Worm (Caenorhabditis elegans) whole organism, midembryonic: Measurements from ENCODE around the gene F47D12.6.

Experiments used
- T22C8.4 ChIP-seq: fragments of 200-800 bp; sonication (Bioruptor generic); IDR thresholded peaks from 2 replicates; pipeline ENCODE4 v1.3.6; 2022; ENCODE audit warnings: missing genetic modification characterization, missing compliant biosample characterization
- cog-1 ChIP-seq: sonication (generic microtip); optimal IDR thresholded peaks from 2 replicates; lab custom pipeline; 2016; ENCODE audit warnings: missing genetic modification characterization, missing compliant biosample characterization
- flt-1 ChIP-seq: fragments of 200-800 bp; sonication (Bioruptor generic); IDR thresholded peaks from 2 replicates; pipeline ENCODE4 v1.3.6; 2022; ENCODE audit warnings: missing genetic modification characterization, missing compliant biosample characterization
- ref-1 ChIP-seq: fragments of 200-800 bp; sonication (Bioruptor generic); conservative IDR thresholded peaks from 2 replicates; pipeline ENCODE4 v1.3.6; 2022; ENCODE audit warnings: missing genetic modification reagents, missing genetic modification characterization, missing compliant biosample characterization
- ztf-29 ChIP-seq: fragments of 200-800 bp; sonication (Bioruptor generic); IDR thresholded peaks from 2 replicates; pipeline ENCODE4 v1.3.6; 2022; ENCODE audit warnings: missing genetic modification reagents, missing genetic modification characterization, missing compliant biosample characterization

DNA sequence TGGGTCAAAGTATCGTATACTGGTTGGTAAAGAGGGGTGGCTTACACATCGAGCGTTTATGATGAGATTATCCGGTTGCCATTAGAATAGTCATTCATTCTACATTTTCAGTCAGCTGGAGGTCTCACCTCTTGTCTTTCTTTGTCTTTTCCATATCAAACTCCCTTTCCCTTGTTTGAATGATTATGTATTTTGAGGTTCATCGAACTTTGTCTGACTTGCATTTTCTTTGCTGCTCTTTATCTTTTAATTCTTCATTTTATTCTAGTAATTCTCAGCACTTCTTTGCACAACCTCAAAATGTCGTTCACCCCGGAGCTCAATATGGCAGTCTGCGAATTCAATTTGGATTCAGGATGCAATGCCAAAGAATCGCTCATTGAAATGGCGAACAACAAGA lies 46.6 kb downstream of the F47D12.6 start, which contains the start of gene T12A2.3:
- no peak for TF ChIP-seq ztf-29
- TF ChIP-seq cog-1: no peak
- no peak for TF ChIP-seq ref-1 (GFP tag; lab: Robert Waterston, UW)
- TF ChIP-seq T22C8.4: no peak
- no peak for TF ChIP-seq flt-1 (GFP tag; lab: Robert Waterston, UW)
